Worm (Caenorhabditis elegans) whole organism, young adult: Measurements from ENCODE around the gene abi-1.

ENCODE experiments used
- B0019.2 ChIP-seq: fragments of 200-800 bp; sonication (Bioruptor generic); conservative IDR thresholded peaks from 2 replicates; pipeline ENCODE4 v1.3.6; 2022; ENCODE audit warnings: missing genetic modification reagents, missing genetic modification characterization, missing compliant biosample characterization
- B0035.1 ChIP-seq: sonication (generic microtip); optimal IDR thresholded peaks from 2 replicates; lab custom pipeline; 2016; ENCODE audit warnings: missing genetic modification characterization, mild to moderate bottlenecking, missing compliant biosample characterization, missing genotype, missing genetic modification reagents
- B0336.3 ChIP-seq: fragments of 200-800 bp; sonication (Bioruptor generic); IDR thresholded peaks from 2 replicates; pipeline ENCODE4 v1.3.6; 2022; ENCODE audit warnings: missing genetic modification characterization, missing compliant biosample characterization
- F22D6.2 ChIP-seq: sonication (generic microtip); optimal IDR thresholded peaks from 2 replicates; lab custom pipeline; 2016; ENCODE audit warnings: mild to moderate bottlenecking, missing genetic modification characterization, missing compliant biosample characterization
- F23B12.7 ChIP-seq: sonication (generic microtip); optimal IDR thresholded peaks from 2 replicates; lab custom pipeline; 2017; ENCODE audit warnings: missing genetic modification characterization, mild to moderate bottlenecking, missing compliant biosample characterization, antibody characterized with exemption, moderate library complexity; ENCODE audit not compliant: insufficient read depth
- F39B2.1 ChIP-seq: fragments of 200-800 bp; sonication (Bioruptor generic); IDR thresholded peaks from 2 replicates; pipeline ENCODE4 v1.3.6; 2022; ENCODE audit warnings: missing genetic modification reagents, missing genetic modification characterization, missing compliant biosample characterization
- F49E8.2 ChIP-seq: sonication (generic microtip); optimal IDR thresholded peaks from 3 replicates; lab custom pipeline; 2017; ENCODE audit warnings: missing genetic modification characterization, mild to moderate bottlenecking, missing compliant biosample characterization, antibody characterized with exemption, moderate library complexity; ENCODE audit not compliant: insufficient read depth
- F52B5.7 ChIP-seq: sonication (generic microtip); optimal IDR thresholded peaks from 2 replicates; lab custom pipeline; 2016; ENCODE audit warnings: mild to moderate bottlenecking, missing genetic modification characterization, missing compliant biosample characterization
- K11D2.4 ChIP-seq: fragments of 200-800 bp; sonication (Bioruptor generic); IDR thresholded peaks from 2 replicates; pipeline ENCODE4 v1.3.6; 2022; ENCODE audit warnings: missing genetic modification reagents, missing genetic modification characterization, missing compliant biosample characterization
- T07F8.4 ChIP-seq: sonication (generic microtip); optimal IDR thresholded peaks from 2 replicates; lab custom pipeline; 2016; ENCODE audit warnings: mild to moderate bottlenecking, missing genetic modification characterization, moderate library complexity, missing compliant biosample characterization
- Y53F4B.3 ChIP-seq: fragments of 200-800 bp; sonication (Bioruptor generic); IDR thresholded peaks from 2 replicates; pipeline ENCODE4 v1.3.6; 2022; ENCODE audit warnings: missing genetic modification reagents, missing genetic modification characterization, missing compliant biosample characterization
- Y67H2A.10 ChIP-seq: fragments of 200-800 bp; sonication (Bioruptor generic); conservative IDR thresholded peaks from 2 replicates; pipeline ENCODE4 v1.3.6; 2022; ENCODE audit warnings: missing genetic modification reagents, missing genetic modification characterization, missing compliant biosample characterization
- Y79H2A.3 ChIP-seq: fragments of 200-800 bp; sonication (Bioruptor generic); conservative IDR thresholded peaks from 2 replicates; pipeline ENCODE4 v1.3.6; 2022; ENCODE audit warnings: missing genetic modification reagents, missing genetic modification characterization, missing compliant biosample characterization
- akir-1 ChIP-seq: fragments of 200-800 bp; sonication (Bioruptor generic); optimal IDR thresholded peaks from 2 replicates; lab custom pipeline; 2018; ENCODE audit warnings: mild to moderate bottlenecking, missing genetic modification characterization, moderate library complexity, missing compliant biosample characterization
- aptf-3 ChIP-seq: fragments of 200-800 bp; sonication (Bioruptor generic); IDR thresholded peaks from 2 replicates; pipeline ENCODE4 v1.3.6; 2022; ENCODE audit warnings: missing genetic modification characterization, missing compliant biosample characterization
- bed-2 ChIP-seq: fragments of 200-800 bp; sonication (Bioruptor generic); IDR thresholded peaks from 2 replicates; pipeline ENCODE4 v1.3.6; 2022; ENCODE audit warnings: missing genetic modification reagents, missing genetic modification characterization, missing compliant biosample characterization
- ceh-100 ChIP-seq: fragments of 200-800 bp; sonication (Bioruptor generic); IDR thresholded peaks from 2 replicates; pipeline ENCODE4 v1.3.6; 2022; ENCODE audit warnings: missing genetic modification reagents, missing genetic modification characterization, missing compliant biosample characterization
- ceh-79 ChIP-seq: sonication (generic microtip); optimal IDR thresholded peaks from 2 replicates; lab custom pipeline; 2017; ENCODE audit warnings: mild to moderate bottlenecking, missing genetic modification characterization, missing compliant biosample characterization
- ceh-91 ChIP-seq: fragments of 200-800 bp; sonication (Bioruptor generic); IDR thresholded peaks from 2 replicates; pipeline ENCODE4 v1.3.6; 2022; ENCODE audit warnings: missing genetic modification reagents, missing genetic modification characterization, missing compliant biosample characterization
- chd-7 ChIP-seq: sonication (generic microtip); optimal IDR thresholded peaks from 2 replicates; lab custom pipeline; 2016; ENCODE audit warnings: mild to moderate bottlenecking, missing genetic modification characterization, moderate library complexity, missing compliant biosample characterization
- dpl-1 ChIP-seq: fragments of 150-350 bp; optimal IDR thresholded peaks from 2 replicates; lab custom pipeline; 2014; ENCODE audit warnings: missing biosample characterization, missing genetic modification reagents, missing genetic modification characterization
- egl-44 ChIP-seq: fragments of 200-800 bp; sonication (Bioruptor generic); IDR thresholded peaks from 2 replicates; pipeline ENCODE4 v1.3.6; 2022; ENCODE audit warnings: missing genetic modification reagents, missing genetic modification characterization, missing compliant biosample characterization
- fkh-3 ChIP-seq: sonication (generic microtip); optimal IDR thresholded peaks from 2 replicates; lab custom pipeline; 2016; ENCODE audit warnings: mild to moderate bottlenecking, missing genetic modification characterization, missing compliant biosample characterization
- hlh-12 ChIP-seq: sonication (generic microtip); optimal IDR thresholded peaks from 2 replicates; lab custom pipeline; 2016; ENCODE audit warnings: missing genetic modification characterization, missing compliant biosample characterization
- hmg-1.2 ChIP-seq: fragments of 200-800 bp; sonication (Bioruptor generic); IDR thresholded peaks from 2 replicates; pipeline ENCODE4 v1.3.6; 2022; ENCODE audit warnings: missing genetic modification reagents, missing genetic modification characterization, missing compliant biosample characterization
- hmg-20 ChIP-seq: fragments of 200-800 bp; sonication (Bioruptor generic); IDR thresholded peaks from 2 replicates; pipeline ENCODE4 v1.3.6; 2022; ENCODE audit warnings: missing genetic modification reagents, missing genetic modification characterization, missing compliant biosample characterization
- hrde-1 ChIP-seq: sonication (generic microtip); optimal IDR thresholded peaks from 2 replicates; lab custom pipeline; 2016; ENCODE audit warnings: missing genetic modification characterization, mild to moderate bottlenecking, missing compliant biosample characterization, moderate library complexity, missing genotype, missing genetic modification reagents, borderline replicate concordance
- lag-1 ChIP-seq: fragments of 200-800 bp; sonication (Bioruptor generic); IDR thresholded peaks from 2 replicates; pipeline ENCODE4 v1.3.6; 2022; ENCODE audit warnings: missing genetic modification reagents, missing genetic modification characterization, missing compliant biosample characterization
- lin-26 ChIP-seq: fragments of 200-800 bp; sonication (Bioruptor generic); IDR thresholded peaks from 2 replicates; pipeline ENCODE4 v1.3.6; 2022; ENCODE audit warnings: missing genetic modification reagents, missing genetic modification characterization, missing compliant biosample characterization
- lin-54 ChIP-seq: fragments of 200-800 bp; sonication (Bioruptor generic); optimal IDR thresholded peaks from 2 replicates; lab custom pipeline; 2018; ENCODE audit warnings: mild to moderate bottlenecking, missing genetic modification characterization, missing compliant biosample characterization
- lir-1 ChIP-seq: fragments of 200-800 bp; sonication (Bioruptor generic); conservative IDR thresholded peaks from 2 replicates; pipeline ENCODE4 v1.3.6; 2022; ENCODE audit warnings: missing genetic modification reagents, missing genetic modification characterization, missing compliant biosample characterization
- madf-3 ChIP-seq: fragments of 200-800 bp; sonication (Bioruptor generic); IDR thresholded peaks from 2 replicates; pipeline ENCODE4 v1.3.6; 2022; ENCODE audit warnings: missing genetic modification reagents, missing genetic modification characterization, missing compliant biosample characterization
- mes-4 ChIP-seq: sonication (generic microtip); optimal IDR thresholded peaks from 2 replicates; lab custom pipeline; 2016; ENCODE audit warnings: missing genotype, missing genetic modification characterization, missing compliant biosample characterization
- mxl-1 ChIP-seq: sonication (generic microtip); optimal IDR thresholded peaks from 2 replicates; lab custom pipeline; 2016; ENCODE audit warnings: missing genetic modification characterization, missing compliant biosample characterization
- nfya-1 ChIP-seq: sonication (generic microtip); optimal IDR thresholded peaks from 2 replicates; lab custom pipeline; 2017; ENCODE audit warnings: antibody characterized with exemption, missing compliant biosample characterization, missing genetic modification characterization, borderline replicate concordance; ENCODE audit not compliant: insufficient read depth
- nfya-2 ChIP-seq: fragments of 200-800 bp; sonication (Bioruptor generic); IDR thresholded peaks from 2 replicates; pipeline ENCODE4 v1.3.6; 2022; ENCODE audit warnings: missing genetic modification reagents, missing genetic modification characterization, missing compliant biosample characterization
- nhr-179 ChIP-seq: sonication (generic microtip); optimal IDR thresholded peaks from 2 replicates; lab custom pipeline; 2016; ENCODE audit warnings: mild to moderate bottlenecking, missing genetic modification characterization, missing compliant biosample characterization
- nhr-90 ChIP-seq: sonication (generic microtip); optimal IDR thresholded peaks from 2 replicates; lab custom pipeline; 2016; ENCODE audit warnings: missing genotype, mild to moderate bottlenecking, missing genetic modification characterization, missing compliant biosample characterization
- pbrm-1 ChIP-seq: fragments of 200-800 bp; sonication (Bioruptor generic); IDR thresholded peaks from 2 replicates; pipeline ENCODE4 v1.3.6; 2022; ENCODE audit warnings: missing genetic modification reagents, missing genetic modification characterization, missing compliant biosample characterization
- pha-4 ChIP-seq: fragments of 150-350 bp; sonication (generic microtip); optimal IDR thresholded peaks from 2 replicates; lab custom pipeline; 2014; ENCODE audit warnings: missing biosample characterization, missing genetic modification reagents, missing genetic modification characterization
- snpc-1.1 ChIP-seq: sonication (generic microtip); optimal IDR thresholded peaks from 2 replicates; lab custom pipeline; 2017; ENCODE audit warnings: missing genetic modification characterization, mild to moderate bottlenecking, missing compliant biosample characterization, antibody characterized with exemption, moderate library complexity, missing genotype, missing genetic modification reagents; ENCODE audit not compliant: insufficient read depth
- snpc-1.3 ChIP-seq: sonication (generic microtip); optimal IDR thresholded peaks from 2 replicates; lab custom pipeline; 2017; ENCODE audit warnings: missing genetic modification characterization, mild to moderate bottlenecking, missing compliant biosample characterization, antibody characterized with exemption, moderate library complexity, missing genotype, missing genetic modification reagents; ENCODE audit not compliant: insufficient read depth
- somi-1 ChIP-seq: fragments of 200-800 bp; sonication (Bioruptor generic); optimal IDR thresholded peaks from 2 replicates; lab custom pipeline; 2018; ENCODE audit warnings: mild to moderate bottlenecking, missing genetic modification characterization, missing compliant biosample characterization
- sptf-2 ChIP-seq: fragments of 200-800 bp; sonication (Bioruptor generic); optimal IDR thresholded peaks from 2 replicates; lab custom pipeline; 2018; ENCODE audit warnings: mild to moderate bottlenecking, missing genetic modification characterization, missing compliant biosample characterization
- tbp1 ChIP-seq: fragments of 200-800 bp; sonication (Bioruptor generic); optimal IDR thresholded peaks from 2 replicates; lab custom pipeline; 2018; ENCODE audit warnings: mild to moderate bottlenecking, missing genetic modification characterization, missing compliant biosample characterization
- unc-130 ChIP-seq: sonication (generic microtip); optimal IDR thresholded peaks from 2 replicates; lab custom pipeline; 2016; ENCODE audit warnings: missing genetic modification reagents, missing genetic modification characterization, missing compliant biosample characterization
- xnd-1 ChIP-seq: sonication (generic microtip); optimal IDR thresholded peaks from 2 replicates; lab custom pipeline; 2016; ENCODE audit warnings: missing genotype, missing genetic modification reagents, missing genetic modification characterization, missing compliant biosample characterization
- ztf-25 ChIP-seq: fragments of 200-800 bp; sonication (Bioruptor generic); IDR thresholded peaks from 2 replicates; pipeline ENCODE4 v1.3.6; 2022; ENCODE audit warnings: missing genetic modification reagents, missing genetic modification characterization, missing compliant biosample characterization
- ztf-6 ChIP-seq: fragments of 200-800 bp; sonication (Bioruptor generic); IDR thresholded peaks from 2 replicates; pipeline ENCODE4 v1.3.6; 2022; ENCODE audit warnings: missing genetic modification reagents, missing genetic modification characterization, missing compliant biosample characterization

The abi-1 gene

ce11 chrIII:5721888-5722287 lies 29.3 kb upstream of the abi-1 start (continued):
- TF ChIP-seq pha-4: no peak
- TF ChIP-seq snpc-1.3 (tag; lab: Kevin White, UChicago): no peak
- TF ChIP-seq B0035.1 (tag; lab: Kevin White, UChicago): no peak
- TF ChIP-seq lag-1 (GFP tag; lab: Robert Waterston, UW): no peak
- TF ChIP-seq ztf-25: no peak
- peak; percentile 69 for TF ChIP-seq akir-1
- TF ChIP-seq snpc-1.1 (tag; lab: Kevin White, UChicago): no peak
- TF ChIP-seq ceh-91 (GFP tag; lab: Robert Waterston, UW): no peak
- 0 out of 2 replicates have a peak, but pooled peaks have one; percentile 29 for TF ChIP-seq lir-1
- TF ChIP-seq nhr-90 (tag; lab: Kevin White, UChicago): no peak
- TF ChIP-seq ceh-79: no peak
- TF ChIP-seq lin-54: peak; percentile 77
- TF ChIP-seq chd-7 (tag; lab: Kevin White, UChicago): peak; percentile 20
- TF ChIP-seq K11D2.4: no peak
- no peak for TF ChIP-seq pbrm-1
- no peak for TF ChIP-seq ceh-100 (GFP tag; lab: Robert Waterston, UW)
- TF ChIP-seq bed-2 (GFP tag; lab: Robert Waterston, UW): 0 out of 2 replicates have a peak, but pooled peaks have one; percentile 50
- no peak for TF ChIP-seq F23B12.7 (tag; lab: Kevin White, UChicago)
- TF ChIP-seq hlh-12: no peak
- TF ChIP-seq egl-44 (GFP tag; lab: Robert Waterston, UW): no peak
- TF ChIP-seq nfya-2: no peak
- no peak for TF ChIP-seq xnd-1 (tag; lab: Kevin White, UChicago)
- no peak for TF ChIP-seq F49E8.2
- no peak for TF ChIP-seq lin-26 (GFP tag; lab: Robert Waterston, UW)
- peak; percentile 25 for TF ChIP-seq F22D6.2 (tag; lab: Kevin White, UChicago)
- TF ChIP-seq B0336.3: no peak
- TF ChIP-seq nfya-1 (tag; lab: Kevin White, UChicago): no peak
- TF ChIP-seq tbp1 (GFP tag; lab: Kevin White, UChicago): peak; percentile 44
- no peak for TF ChIP-seq sptf-2 (GFP tag; lab: Kevin White, UChicago)
- TF ChIP-seq nhr-179: no peak
- TF ChIP-seq Y79H2A.3 (GFP tag; lab: Robert Waterston, UW): no peak
- TF ChIP-seq F39B2.1 (GFP tag; lab: Robert Waterston, UW): no peak
- TF ChIP-seq unc-130 (GFP tag; lab: Kevin White, UChicago): peak; percentile 45
- TF ChIP-seq fkh-3 (tag; lab: Kevin White, UChicago): no peak
- 0 out of 2 replicates have a peak, but pooled peaks have one; percentile 43 for TF ChIP-seq madf-3 (GFP tag; lab: Robert Waterston, UW)
- no peak for TF ChIP-seq ztf-6
- no peak for TF ChIP-seq mxl-1
- TF ChIP-seq F52B5.7 (tag; lab: Kevin White, UChicago): no peak
- no peak for TF ChIP-seq dpl-1
- TF ChIP-seq hmg-1.2 (GFP tag; lab: Robert Waterston, UW): no peak
- peak; percentile 4 for TF ChIP-seq somi-1 (GFP tag; lab: Kevin White, UChicago)
- no peak for TF ChIP-seq hrde-1 (tag; lab: Kevin White, UChicago)
- peak; percentile 62; the same call in 1 of the 2 replicates for TF ChIP-seq Y67H2A.10 (GFP tag; lab: Robert Waterston, UW)
- TF ChIP-seq mes-4 (tag; lab: Kevin White, UChicago): no peak
- TF ChIP-seq B0019.2: no peak
- no peak for TF ChIP-seq T07F8.4
- no peak for TF ChIP-seq Y53F4B.3 (GFP tag; lab: Robert Waterston, UW)
- no peak for TF ChIP-seq aptf-3 (GFP tag; lab: Robert Waterston, UW)
- no peak for TF ChIP-seq hmg-20 (GFP tag; lab: Robert Waterston, UW)
